Fruit fly (Drosophila melanogaster) whole organism, prepupa: Measurements from ENCODE around the gene Ets21C.

Source experiments
- CG10669 ChIP-seq: fragments of 200-800 bp; sonication (Bioruptor generic); optimal IDR thresholded peaks from 3 replicates; lab custom pipeline; 2018; ENCODE audit warnings: missing biosample characterization, mild to moderate bottlenecking, missing genetic modification characterization, moderate library complexity
- CG4318 ChIP-seq: fragments of 200-800 bp; sonication (Bioruptor generic); optimal IDR thresholded peaks from 3 replicates; lab custom pipeline; 2017; ENCODE audit warnings: missing biosample characterization, mild to moderate bottlenecking, missing genetic modification characterization
- CG6276 ChIP-seq: fragments of 200-800 bp; sonication (Bioruptor generic); optimal IDR thresholded peaks from 2 replicates; lab custom pipeline; 2017; ENCODE audit warnings: missing biosample characterization, mild to moderate bottlenecking, missing genetic modification characterization
- CG7368 ChIP-seq: fragments of 200-800 bp; sonication (Bioruptor generic); optimal IDR thresholded peaks from 3 replicates; lab custom pipeline; 2016; ENCODE audit warnings: missing biosample characterization, missing genetic modification characterization
- Gug ChIP-seq: fragments of 200-800 bp; sonication (Bioruptor generic); IDR thresholded peaks from 2 replicates; pipeline ENCODE4 v1.3.6; 2022; ENCODE audit warnings: missing biosample characterization, missing genetic modification characterization
- Hr4 ChIP-seq: fragments of 200-800 bp; sonication (Bioruptor generic); optimal IDR thresholded peaks from 3 replicates; lab custom pipeline; 2016; ENCODE audit warnings: missing biosample characterization, missing genetic modification characterization
- Lpt ChIP-seq: fragments of 200-800 bp; sonication (Bioruptor generic); optimal IDR thresholded peaks from 3 replicates; lab custom pipeline; 2016; ENCODE audit warnings: missing biosample characterization, missing genetic modification characterization

DNA sequence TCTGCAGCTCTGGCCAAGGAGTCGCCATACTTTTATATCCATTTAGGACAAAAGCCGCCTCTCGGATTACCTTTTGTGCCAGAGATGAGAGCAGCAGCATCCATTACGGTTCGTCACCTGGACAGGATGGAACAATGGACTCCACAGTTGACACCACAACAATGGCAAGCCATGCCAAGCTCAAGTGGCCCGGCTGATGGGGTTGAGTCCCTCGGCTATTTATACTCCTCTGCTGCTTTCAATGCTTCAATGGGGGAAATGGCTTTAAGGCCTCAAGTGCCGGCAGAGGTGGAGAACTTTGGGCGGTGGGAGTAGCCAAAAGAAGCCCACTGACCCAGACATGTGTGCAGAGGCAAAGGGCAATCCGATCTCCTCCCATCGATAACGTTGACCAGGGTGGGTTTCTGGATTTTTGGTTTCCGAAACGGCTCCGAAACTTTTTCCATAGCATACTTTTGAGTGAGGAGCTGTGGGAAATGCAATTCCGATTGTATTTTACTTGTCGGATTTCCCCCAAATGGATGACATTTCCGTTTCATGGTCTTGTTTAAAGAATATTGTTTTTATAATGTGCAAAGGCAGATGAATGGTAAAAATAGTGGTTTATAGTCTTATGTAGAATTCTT lies 23.9 kb upstream of the Ets21C start, which contains the start of gene Ptth:
- no peak for TF ChIP-seq Lpt (GFP tag; lab: Kevin White, UChicago)
- TF ChIP-seq CG4318 (GFP tag; lab: Kevin White, UChicago), result no peak
- TF ChIP-seq CG10669 (GFP tag; lab: Kevin White, UChicago), result no peak
- TF ChIP-seq CG6276 (GFP tag; lab: Kevin White, UChicago), result no peak
- TF ChIP-seq Hr4 (GFP tag; lab: Kevin White, UChicago), result no peak
- TF ChIP-seq CG7368, result no peak
- no peak for TF ChIP-seq Gug
